Worm (Caenorhabditis elegans) whole organism, young adult: ENCODE data around the gene Y54G2A.49.

Experiments
- B0019.2 ChIP-seq: fragments of 200-800 bp; sonication (Bioruptor generic); conservative IDR thresholded peaks from 2 replicates; pipeline ENCODE4 v1.3.6; 2022; ENCODE audit warnings: missing genetic modification reagents, missing genetic modification characterization, missing compliant biosample characterization
- B0261.1 ChIP-seq: sonication (generic microtip); optimal IDR thresholded peaks from 2 replicates; lab custom pipeline; 2016; ENCODE audit warnings: mild to moderate bottlenecking, missing genetic modification characterization, moderate library complexity, missing compliant biosample characterization
- B0336.3 ChIP-seq: fragments of 200-800 bp; sonication (Bioruptor generic); IDR thresholded peaks from 2 replicates; pipeline ENCODE4 v1.3.6; 2022; ENCODE audit warnings: missing genetic modification characterization, missing compliant biosample characterization
- F10E7.11 ChIP-seq: sonication (generic microtip); optimal IDR thresholded peaks from 2 replicates; lab custom pipeline; 2017; ENCODE audit warnings: mild to moderate bottlenecking, missing genetic modification characterization, moderate library complexity, missing compliant biosample characterization
- F23B12.7 ChIP-seq: sonication (generic microtip); optimal IDR thresholded peaks from 2 replicates; lab custom pipeline; 2017; ENCODE audit warnings: missing genetic modification characterization, mild to moderate bottlenecking, missing compliant biosample characterization, antibody characterized with exemption, moderate library complexity; ENCODE audit not compliant: insufficient read depth
- F52B5.7 ChIP-seq: sonication (generic microtip); optimal IDR thresholded peaks from 2 replicates; lab custom pipeline; 2016; ENCODE audit warnings: mild to moderate bottlenecking, missing genetic modification characterization, missing compliant biosample characterization
- Y53F4B.3 ChIP-seq: fragments of 200-800 bp; sonication (Bioruptor generic); IDR thresholded peaks from 2 replicates; pipeline ENCODE4 v1.3.6; 2022; ENCODE audit warnings: missing genetic modification reagents, missing genetic modification characterization, missing compliant biosample characterization
- Y53G8AR.9 ChIP-seq: fragments of 200-800 bp; sonication (Bioruptor generic); conservative IDR thresholded peaks from 2 replicates; pipeline ENCODE4 v1.3.6; 2022; ENCODE audit warnings: missing genetic modification reagents, missing genetic modification characterization, missing compliant biosample characterization
- Y67H2A.10 ChIP-seq: fragments of 200-800 bp; sonication (Bioruptor generic); conservative IDR thresholded peaks from 2 replicates; pipeline ENCODE4 v1.3.6; 2022; ENCODE audit warnings: missing genetic modification reagents, missing genetic modification characterization, missing compliant biosample characterization
- Y79H2A.3 ChIP-seq: fragments of 200-800 bp; sonication (Bioruptor generic); conservative IDR thresholded peaks from 2 replicates; pipeline ENCODE4 v1.3.6; 2022; ENCODE audit warnings: missing genetic modification reagents, missing genetic modification characterization, missing compliant biosample characterization
- akir-1 ChIP-seq: fragments of 200-800 bp; sonication (Bioruptor generic); optimal IDR thresholded peaks from 2 replicates; lab custom pipeline; 2018; ENCODE audit warnings: mild to moderate bottlenecking, missing genetic modification characterization, moderate library complexity, missing compliant biosample characterization
- cebp-1 ChIP-seq, 2 experiments: fragments of 200-800 bp in 1 of 2; sonication (Bioruptor generic) in 1 of 2; sonication (generic microtip) in 1 of 2; IDR thresholded peaks in 1 of 2; optimal IDR thresholded peaks in 1 of 2; 2 replicates each; pipeline versions ENCODE4 v1.3.6 to Lab custom; 2017 to 2022; ENCODE audit warnings: missing compliant biosample characterization in 2 of 2, missing genetic modification characterization in 2 of 2, mild to moderate bottlenecking in 1 of 2, missing genetic modification reagents in 1 of 2, moderate library complexity in 1 of 2
- cebp-2 ChIP-seq: fragments of 200-800 bp; sonication (Bioruptor generic); IDR thresholded peaks from 2 replicates; pipeline ENCODE4 v1.3.6; 2022; ENCODE audit warnings: missing genetic modification characterization, missing compliant biosample characterization
- ceh-100 ChIP-seq: fragments of 200-800 bp; sonication (Bioruptor generic); IDR thresholded peaks from 2 replicates; pipeline ENCODE4 v1.3.6; 2022; ENCODE audit warnings: missing genetic modification reagents, missing genetic modification characterization, missing compliant biosample characterization
- ceh-27 ChIP-seq: fragments of 200-800 bp; sonication (Bioruptor generic); optimal IDR thresholded peaks from 2 replicates; lab custom pipeline; 2018; ENCODE audit warnings: mild to moderate bottlenecking, missing genetic modification characterization, moderate library complexity, missing compliant biosample characterization
- ceh-79 ChIP-seq: sonication (generic microtip); optimal IDR thresholded peaks from 2 replicates; lab custom pipeline; 2017; ENCODE audit warnings: mild to moderate bottlenecking, missing genetic modification characterization, missing compliant biosample characterization
- chd-7 ChIP-seq: sonication (generic microtip); optimal IDR thresholded peaks from 2 replicates; lab custom pipeline; 2016; ENCODE audit warnings: mild to moderate bottlenecking, missing genetic modification characterization, moderate library complexity, missing compliant biosample characterization
- dox-1 ChIP-seq: fragments of 200-800 bp; sonication (Bioruptor generic); IDR thresholded peaks from 2 replicates; pipeline ENCODE4 v1.3.6; 2022; ENCODE audit warnings: missing genetic modification reagents, missing genetic modification characterization, missing compliant biosample characterization
- egrh-3 ChIP-seq: fragments of 200-800 bp; sonication (Bioruptor generic); IDR thresholded peaks from 2 replicates; pipeline ENCODE4 v1.3.6; 2022; ENCODE audit warnings: missing genetic modification reagents, missing genetic modification characterization, missing compliant biosample characterization
- ets-4 ChIP-seq: fragments of 200-800 bp; sonication (Bioruptor generic); optimal IDR thresholded peaks from 2 replicates; lab custom pipeline; 2018; ENCODE audit warnings: mild to moderate bottlenecking, missing genetic modification characterization, missing compliant biosample characterization
- fkh-3 ChIP-seq: sonication (generic microtip); optimal IDR thresholded peaks from 2 replicates; lab custom pipeline; 2016; ENCODE audit warnings: mild to moderate bottlenecking, missing genetic modification characterization, missing compliant biosample characterization
- gei-17 ChIP-seq: fragments of 200-800 bp; sonication (Bioruptor generic); optimal IDR thresholded peaks from 2 replicates; lab custom pipeline; 2018; ENCODE audit warnings: mild to moderate bottlenecking, missing genetic modification characterization, missing compliant biosample characterization
- hlh-26 ChIP-seq: fragments of 200-800 bp; sonication (Bioruptor generic); conservative IDR thresholded peaks from 2 replicates; pipeline ENCODE4 v1.3.6; 2022; ENCODE audit warnings: missing genetic modification reagents, missing genetic modification characterization, missing compliant biosample characterization
- hrde-1 ChIP-seq: sonication (generic microtip); optimal IDR thresholded peaks from 2 replicates; lab custom pipeline; 2016; ENCODE audit warnings: missing genetic modification characterization, mild to moderate bottlenecking, missing compliant biosample characterization, moderate library complexity, missing genotype, missing genetic modification reagents, borderline replicate concordance
- lag-1 ChIP-seq: fragments of 200-800 bp; sonication (Bioruptor generic); IDR thresholded peaks from 2 replicates; pipeline ENCODE4 v1.3.6; 2022; ENCODE audit warnings: missing genetic modification reagents, missing genetic modification characterization, missing compliant biosample characterization
- let-607 ChIP-seq, 2 experiments: fragments of 200-800 bp in 1 of 2; sonication (Bioruptor generic) in 1 of 2; sonication (generic microtip) in 1 of 2; optimal IDR thresholded peaks; 2 replicates each; lab custom pipeline; 2016 to 2018; ENCODE audit warnings: mild to moderate bottlenecking in 2 of 2, missing compliant biosample characterization in 2 of 2, missing genetic modification characterization in 2 of 2, moderate library complexity in 2 of 2, missing genotype in 1 of 2
- lin-26 ChIP-seq: fragments of 200-800 bp; sonication (Bioruptor generic); IDR thresholded peaks from 2 replicates; pipeline ENCODE4 v1.3.6; 2022; ENCODE audit warnings: missing genetic modification reagents, missing genetic modification characterization, missing compliant biosample characterization
- lin-35 ChIP-seq, 3 experiments: fragments of 150-350 bp in 2 of 3; sonication (generic microtip) in 1 of 3; optimal IDR thresholded peaks; 2 replicates each; lab custom pipeline; 2014 to 2018; ENCODE audit warnings: missing biosample characterization in 3 of 3, missing genetic modification characterization in 3 of 3, missing genetic modification reagents in 3 of 3
- lin-54 ChIP-seq: fragments of 200-800 bp; sonication (Bioruptor generic); optimal IDR thresholded peaks from 2 replicates; lab custom pipeline; 2018; ENCODE audit warnings: mild to moderate bottlenecking, missing genetic modification characterization, missing compliant biosample characterization
- lsy-27 ChIP-seq: sonication (generic microtip); optimal IDR thresholded peaks from 2 replicates; lab custom pipeline; 2017; ENCODE audit warnings: missing genetic modification characterization, mild to moderate bottlenecking, missing compliant biosample characterization, antibody characterized with exemption, missing genotype, borderline replicate concordance; ENCODE audit not compliant: insufficient read depth
- mcd-1 ChIP-seq: fragments of 200-800 bp; sonication (Bioruptor generic); IDR thresholded peaks from 2 replicates; pipeline ENCODE4 v1.3.6; 2022; ENCODE audit warnings: missing genetic modification reagents, missing genetic modification characterization, missing compliant biosample characterization
- nfya-1 ChIP-seq: sonication (generic microtip); optimal IDR thresholded peaks from 2 replicates; lab custom pipeline; 2017; ENCODE audit warnings: antibody characterized with exemption, missing compliant biosample characterization, missing genetic modification characterization, borderline replicate concordance; ENCODE audit not compliant: insufficient read depth
- nhr-120 ChIP-seq: fragments of 200-800 bp; sonication (Bioruptor generic); IDR thresholded peaks from 2 replicates; pipeline ENCODE4 v1.3.6; 2022; ENCODE audit warnings: missing genetic modification characterization, missing compliant biosample characterization
- sea-2 ChIP-seq: fragments of 200-800 bp; sonication (Bioruptor generic); IDR thresholded peaks from 2 replicates; pipeline ENCODE4 v1.3.6; 2022; ENCODE audit warnings: missing genetic modification characterization, missing compliant biosample characterization
- snpc-3.4 ChIP-seq: sonication (generic microtip); optimal IDR thresholded peaks from 2 replicates; lab custom pipeline; 2017; ENCODE audit warnings: missing genetic modification characterization, mild to moderate bottlenecking, missing compliant biosample characterization, antibody characterized with exemption, moderate library complexity, missing genotype, missing genetic modification reagents
- snpc-4 ChIP-seq, 5 experiments: fragments of 150-350 bp in 1 of 5; sonication (generic microtip) in 4 of 5; optimal IDR thresholded peaks; 2 replicates each; lab custom pipeline; 2014 to 2018; ENCODE audit warnings: missing genetic modification characterization in 5 of 5, missing biosample characterization in 3 of 5, antibody characterized with exemption in 2 of 5, mild to moderate bottlenecking in 2 of 5, missing compliant biosample characterization in 2 of 5, missing genotype in 2 of 5, moderate library complexity in 2 of 5, missing genetic modification reagents in 1 of 5
- sptf-2 ChIP-seq: fragments of 200-800 bp; sonication (Bioruptor generic); optimal IDR thresholded peaks from 2 replicates; lab custom pipeline; 2018; ENCODE audit warnings: mild to moderate bottlenecking, missing genetic modification characterization, missing compliant biosample characterization
- tbx-9 ChIP-seq: sonication (generic microtip); optimal IDR thresholded peaks from 2 replicates; lab custom pipeline; 2016; ENCODE audit warnings: borderline replicate concordance, missing genetic modification characterization, inconsistent platforms, missing compliant biosample characterization
- unc-130 ChIP-seq: sonication (generic microtip); optimal IDR thresholded peaks from 2 replicates; lab custom pipeline; 2016; ENCODE audit warnings: missing genetic modification reagents, missing genetic modification characterization, missing compliant biosample characterization
- unc-62 ChIP-seq: fragments of 150-350 bp; optimal IDR thresholded peaks from 2 replicates; lab custom pipeline; 2014; ENCODE audit warnings: missing biosample characterization, missing genetic modification reagents, missing genetic modification characterization
- xnd-1 ChIP-seq: sonication (generic microtip); optimal IDR thresholded peaks from 2 replicates; lab custom pipeline; 2016; ENCODE audit warnings: missing genotype, missing genetic modification reagents, missing genetic modification characterization, missing compliant biosample characterization
- ztf-22 ChIP-seq: fragments of 200-800 bp; sonication (Bioruptor generic); optimal IDR thresholded peaks from 2 replicates; lab custom pipeline; 2018; ENCODE audit warnings: mild to moderate bottlenecking, missing genetic modification characterization, moderate library complexity, missing compliant biosample characterization
- ztf-25 ChIP-seq: fragments of 200-800 bp; sonication (Bioruptor generic); IDR thresholded peaks from 2 replicates; pipeline ENCODE4 v1.3.6; 2022; ENCODE audit warnings: missing genetic modification reagents, missing genetic modification characterization, missing compliant biosample characterization
- ztf-3 ChIP-seq: fragments of 200-800 bp; sonication (Bioruptor generic); optimal IDR thresholded peaks from 2 replicates; lab custom pipeline; 2018; ENCODE audit warnings: mild to moderate bottlenecking, missing genetic modification characterization, missing compliant biosample characterization
- ztf-6 ChIP-seq: fragments of 200-800 bp; sonication (Bioruptor generic); IDR thresholded peaks from 2 replicates; pipeline ENCODE4 v1.3.6; 2022; ENCODE audit warnings: missing genetic modification reagents, missing genetic modification characterization, missing compliant biosample characterization

Y54G2A.49 gene

DNA sequence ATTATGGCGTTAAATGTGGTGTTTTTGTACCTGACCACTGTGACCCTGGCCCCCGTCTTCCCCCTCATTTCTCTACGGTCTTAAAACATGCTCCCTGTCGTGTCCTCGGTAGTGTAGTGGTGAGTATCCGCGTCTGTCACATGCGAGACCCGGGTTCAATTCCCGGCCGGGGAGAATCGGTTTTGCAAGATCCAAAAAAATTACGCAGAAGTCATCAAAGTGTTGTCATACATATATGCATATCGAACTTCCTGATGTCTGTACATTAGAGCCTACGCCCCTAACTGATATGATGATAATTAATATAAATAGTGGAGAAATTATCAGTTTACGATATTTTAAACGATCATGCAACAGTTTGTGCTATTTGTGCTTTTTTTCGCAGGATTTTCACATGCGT, 47.5 kb downstream of the Y54G2A.49 start, which contains the start of gene Y54G2A.45 (continued):
- TF ChIP-seq snpc-4 (GFP tag; optimal IDR thresholded peaks at IDR 0.05; lab: Kevin White, UChicago) (peak; percentile 72), snpc-4 (tag; optimal IDR thresholded peaks at IDR 0.05; lab: Kevin White, UChicago) (peak; percentile 3 to 78 (median 70)), cebp-2 (GFP tag; lab: Robert Waterston, UW) (no peak), snpc-3.4 (tag; lab: Kevin White, UChicago) (peak; percentile 56), F52B5.7 (tag; lab: Kevin White, UChicago) (no peak), gei-17 (GFP tag; lab: Kevin White, UChicago) (no peak), lag-1 (GFP tag; lab: Robert Waterston, UW) (no peak), tbx-9 (tag; lab: Kevin White, UChicago) (no peak), lin-26 (GFP tag; lab: Robert Waterston, UW) (peak; percentile 92), lsy-27 (tag; lab: Kevin White, UChicago) (peak; percentile 59), egrh-3 (GFP tag; lab: Robert Waterston, UW) (peak; percentile 28; the same call in 1 of the 2 replicates), ceh-27 (GFP tag; lab: Kevin White, UChicago) (peak; percentile 20), nfya-1 (tag; lab: Kevin White, UChicago) (no peak), sptf-2 (peak; percentile 84), ceh-100 (GFP tag; lab: Robert Waterston, UW) (peak; percentile 53), Y53G8AR.9 (GFP tag; lab: Robert Waterston, UW) (0 out of 2 replicates have a peak, but pooled peaks have one; percentile 38), Y79H2A.3 (GFP tag; lab: Robert Waterston, UW) (no peak), xnd-1 (tag; lab: Kevin White, UChicago) (peak; percentile 15), B0336.3 (GFP tag; lab: Robert Waterston, UW) (peak; percentile 83), unc-62 (GFP tag; lab: Kevin White, UChicago) (no peak), mcd-1 (GFP tag; lab: Robert Waterston, UW) (peak; percentile 65), chd-7 (tag; lab: Kevin White, UChicago) (peak; percentile 67), Y67H2A.10 (GFP tag; lab: Robert Waterston, UW) (no peak), let-607 (tag; optimal IDR thresholded peaks at IDR 0.05; lab: Kevin White, UChicago) (peak; percentile 44 to 65), unc-130 (GFP tag; lab: Kevin White, UChicago) (peak; percentile 57), akir-1 (GFP tag; lab: Kevin White, UChicago) (no peak), B0019.2 (GFP tag; lab: Robert Waterston, UW) (peak; percentile 34; the same call in 1 of the 2 replicates), ztf-22 (GFP tag; lab: Kevin White, UChicago) (peak; percentile 90), sea-2 (0 out of 2 replicates have a peak, but pooled peaks have one; percentile 11), ceh-79 (no peak), ztf-25 (GFP tag; lab: Robert Waterston, UW) (peak; percentile 90; the same call in 1 of the 2 replicates), hlh-26 (no peak), hrde-1 (tag; lab: Kevin White, UChicago) (peak; percentile 87), ets-4 (GFP tag; lab: Kevin White, UChicago) (peak; percentile 48), lin-35 (GFP tag; optimal IDR thresholded peaks at IDR 0.05; lab: Kevin White, UChicago) (peak in 2 of 3 experiments; percentile 35 to 40), ztf-6 (GFP tag; lab: Robert Waterston, UW) (no peak), B0261.1 (peak; percentile 92), lin-54 (GFP tag; lab: Kevin White, UChicago) (peak; percentile 72), F23B12.7 (peak; percentile 80), Y53F4B.3 (GFP tag; lab: Robert Waterston, UW) (no peak), F10E7.11 (no peak), nhr-120 (no peak), fkh-3 (tag; lab: Kevin White, UChicago) (no peak), ztf-3 (GFP tag; lab: Kevin White, UChicago) (peak; percentile 24), cebp-1 (GFP tag; IDR thresholded peaks at IDR 0.05; lab: Robert Waterston, UW) (no peak), cebp-1 (tag; optimal IDR thresholded peaks at IDR 0.05; lab: Kevin White, UChicago) (peak; percentile 74), dox-1 (GFP tag; lab: Robert Waterston, UW) (peak; percentile 92)
